Worm (Caenorhabditis elegans): ENCODE results near the gene C03G6.17.

DNA sequence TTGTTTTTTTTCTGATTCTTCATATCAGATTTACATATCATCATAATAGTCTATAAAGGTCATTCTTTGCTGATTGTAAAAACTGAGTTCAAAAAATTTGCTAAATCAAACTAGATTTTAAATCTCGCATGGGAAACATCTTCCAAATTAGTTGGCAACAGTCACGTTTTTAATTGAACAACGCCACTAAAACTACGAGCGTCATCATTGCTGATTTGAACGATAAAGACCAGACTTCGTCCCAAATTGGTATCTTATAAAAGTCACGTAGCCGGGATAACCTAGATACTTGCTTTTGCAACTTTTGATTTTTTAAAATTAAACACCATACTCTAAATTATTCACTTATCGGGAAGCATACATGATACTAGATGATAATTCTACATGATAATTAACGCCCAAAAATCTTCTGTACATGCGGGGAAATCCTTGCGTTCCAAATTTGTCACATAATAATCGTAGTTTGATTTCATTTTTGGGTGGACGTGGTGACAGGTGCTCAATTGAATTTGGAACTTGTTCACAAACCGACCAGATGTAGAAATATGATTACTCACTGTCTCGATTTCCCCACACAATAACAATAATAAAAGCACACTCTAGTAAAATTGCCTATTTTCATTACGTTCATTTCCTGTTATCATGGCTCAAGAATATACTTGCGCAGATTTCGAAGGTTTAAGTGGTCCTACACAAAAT is 36.3 kb upstream of the C03G6.17 start, which contains the start of gene srw-67:
- TF ChIP-seq nhr-76 (tag; optimal IDR thresholded peaks at IDR 0.05): no peak
- no peak for TF ChIP-seq fos-1 (tag; optimal IDR thresholded peaks at IDR 0.05)

Data from whole organism, L4 larva.